Fruit fly (Drosophila melanogaster): ENCODE results near the gene CG14154.

dm6 chr3L:10654439-10654838, 12.8 kb downstream of the CG14154 start:
- TF ChIP-seq brk (GFP tag; optimal IDR thresholded peaks at IDR 0.05) (no peak), Hr78 (GFP tag; optimal IDR thresholded peaks at IDR 0.05) (no peak), dsf (GFP tag; optimal IDR thresholded peaks at IDR 0.05; ENCODE audit: borderline replicate concordance) (no peak), tai (GFP tag; optimal IDR thresholded peaks at IDR 0.05) (no peak), Abd-B (GFP tag; optimal IDR thresholded peaks at IDR 0.05) (no peak), Dif (GFP tag; optimal IDR thresholded peaks at IDR 0.05; ENCODE audit: partially characterized antibody) (no peak)
